Fruit fly (Drosophila melanogaster): Measurements from ENCODE around the gene NUCB1.

Gene NUCB1

DNA sequence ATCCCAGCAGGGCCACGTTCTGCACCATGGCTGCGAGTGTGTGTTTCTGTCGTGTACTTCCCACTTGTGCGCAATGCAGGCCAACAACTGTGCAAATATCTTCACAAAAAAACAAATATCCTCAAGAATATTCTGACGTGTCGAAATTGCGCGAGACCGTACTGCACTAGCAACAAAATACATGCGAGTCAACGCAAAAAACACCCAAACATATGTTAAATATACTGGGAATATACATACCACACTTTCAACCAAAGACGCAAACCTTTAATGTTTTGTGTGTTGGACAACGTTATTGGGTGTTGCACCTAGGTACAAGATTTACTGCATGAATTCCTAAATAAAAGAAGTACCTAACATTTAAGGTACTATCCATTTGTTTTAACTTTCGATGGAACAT, at the start of gene NUCB1:
NUCB1 (minus strand) TSS at position 173 of the 400 bp plus-strand sequence.
- TF ChIP-seq usp (GFP tag; optimal IDR thresholded peaks at IDR 0.05) (no peak), Dll (optimal IDR thresholded peaks at IDR 0.05) (no peak), EcR (GFP tag; optimal IDR thresholded peaks at IDR 0.05) (no peak), CG8478 (optimal IDR thresholded peaks at IDR 0.05) (no peak), psq (optimal IDR thresholded peaks at IDR 0.05) (no peak), pan (optimal IDR thresholded peaks at IDR 0.05) (no peak)

DNA sequence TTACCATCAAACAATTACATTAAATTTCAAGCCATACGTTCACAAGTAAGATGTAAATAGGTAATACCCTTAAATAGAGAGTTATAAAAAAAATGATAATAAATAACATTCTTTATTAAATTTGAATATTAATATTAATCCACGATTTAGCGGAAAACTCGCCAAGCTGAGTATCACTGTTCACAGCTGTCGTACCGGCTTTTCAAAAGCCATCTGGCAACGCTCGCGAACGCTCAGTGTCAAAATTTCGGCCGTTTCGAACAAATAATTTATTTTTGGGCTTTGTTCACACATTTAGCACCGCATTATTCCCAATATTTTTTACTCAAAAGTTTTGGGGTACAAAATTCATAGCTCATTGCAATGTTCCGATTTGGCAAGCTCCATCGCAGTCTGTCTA, 47.4 kb upstream of the NUCB1 start, which contains the start of gene TrpRS-m:
TrpRS-m (plus strand) TSS at position 211 of the 400 bp plus-strand sequence.
- TF ChIP-seq psq (optimal IDR thresholded peaks at IDR 0.05): no peak

DNA sequence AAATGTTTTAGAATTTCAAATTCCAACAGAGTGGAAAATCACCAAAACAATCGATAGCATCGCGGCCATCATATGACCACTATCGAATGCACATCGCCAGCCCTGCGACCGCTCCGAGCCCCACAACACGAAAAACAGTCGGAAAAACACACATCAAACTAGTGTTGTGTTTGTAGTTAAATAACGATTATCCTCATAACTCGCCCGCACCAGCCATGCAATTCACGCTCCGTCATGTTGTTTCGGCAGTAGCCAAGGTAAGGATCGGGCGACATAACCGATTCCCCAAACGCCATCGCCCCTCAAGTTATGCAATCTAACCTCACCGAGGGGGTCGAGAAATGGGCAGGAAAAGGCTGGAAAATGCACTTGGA, 44.9 kb upstream of the NUCB1 start:
- TF ChIP-seq psq (optimal IDR thresholded peaks at IDR 0.05) (no peak), pan (optimal IDR thresholded peaks at IDR 0.05) (no peak)

DNA sequence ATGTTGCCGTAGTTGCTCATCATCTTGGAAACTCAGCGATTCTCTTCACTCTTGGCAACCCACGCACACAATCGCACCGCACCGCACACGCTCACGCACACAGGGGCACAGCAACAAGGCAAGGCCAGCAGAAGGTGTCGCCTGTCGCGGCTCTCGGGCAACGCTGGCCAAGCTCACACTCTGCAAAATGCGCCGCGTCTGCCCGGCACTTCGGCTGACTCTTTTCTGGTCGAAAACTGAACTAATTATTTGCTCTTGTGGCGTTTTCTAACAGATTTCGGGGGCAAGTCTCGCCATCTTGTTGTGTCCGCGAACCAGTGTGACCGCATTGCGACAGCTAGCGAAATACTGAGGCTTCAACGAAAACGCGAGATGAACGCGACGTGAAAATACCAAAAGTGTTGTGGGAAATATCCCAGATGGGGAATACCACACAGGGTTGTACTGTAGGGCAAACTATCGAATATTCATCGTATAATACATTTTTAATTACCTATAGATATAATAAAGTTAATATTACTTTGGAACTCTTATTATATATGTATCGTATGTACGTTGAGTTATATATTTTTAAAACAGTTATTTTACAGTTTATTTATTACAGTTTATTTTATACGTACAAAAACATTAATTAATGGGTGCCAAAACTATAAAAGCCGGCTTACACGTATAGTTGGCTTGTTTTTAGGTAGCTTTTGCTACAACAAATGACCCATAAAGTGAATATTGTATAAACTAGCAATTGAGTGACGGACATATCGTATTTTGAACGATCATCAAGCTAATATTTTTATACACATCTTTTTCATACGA, 44.3 kb upstream of the NUCB1 start, which contains the start of the genes MED19 and CG7430:
MED19 (minus strand) TSS at position 333 of the 813 bp plus-strand sequence.
CG7430 (plus strand) TSS at position 748 of the 813 bp plus-strand sequence.
- TF ChIP-seq CG8478 (optimal IDR thresholded peaks at IDR 0.05) (no peak), psq (optimal IDR thresholded peaks at IDR 0.05) (no peak), Dll (optimal IDR thresholded peaks at IDR 0.05) (no peak), usp (GFP tag; optimal IDR thresholded peaks at IDR 0.05) (no peak), EcR (GFP tag; optimal IDR thresholded peaks at IDR 0.05) (no peak), pan (optimal IDR thresholded peaks at IDR 0.05) (no peak)

DNA sequence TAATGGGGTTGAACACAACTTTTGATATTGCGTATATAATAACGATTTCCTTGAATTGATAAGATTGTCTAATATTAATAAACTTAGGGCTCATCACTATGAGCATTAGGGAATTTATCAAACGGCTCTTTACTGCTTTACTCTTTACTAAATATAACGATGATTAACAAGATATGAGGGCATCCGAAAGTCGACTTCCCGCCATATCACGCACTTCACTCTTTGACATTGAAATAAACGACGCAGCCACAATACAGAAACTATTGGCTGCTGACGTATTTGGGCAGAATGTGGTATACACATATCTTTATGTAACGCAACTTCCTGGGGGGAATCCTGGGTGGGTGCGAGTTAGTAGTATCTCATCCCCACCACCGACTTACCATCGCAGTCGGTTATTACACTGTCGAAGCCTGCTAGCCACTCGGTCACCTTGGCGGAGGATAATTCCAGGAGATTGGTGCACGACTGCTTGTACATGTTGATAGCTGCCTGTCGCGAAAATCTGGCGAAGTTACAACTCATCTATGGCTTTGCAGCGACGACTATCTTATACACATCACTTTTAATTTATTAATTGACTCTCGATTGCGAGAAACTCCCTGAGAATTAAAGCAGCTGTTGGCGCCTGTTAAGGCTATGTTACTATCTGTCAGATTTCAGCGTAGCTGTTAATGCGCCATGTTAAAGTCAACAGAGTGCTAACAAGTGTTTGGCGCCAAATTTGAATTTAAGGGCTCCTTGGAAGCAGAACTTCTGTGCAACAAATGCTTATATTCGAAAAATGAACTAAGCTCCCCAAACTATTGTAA, 41.0 kb upstream of the NUCB1 start, which contains the start of gene CG5567:
CG5567 (minus strand) TSS at position 653 of the 812 bp plus-strand sequence.
- TF ChIP-seq usp (GFP tag; optimal IDR thresholded peaks at IDR 0.05): no peak
- no peak for TF ChIP-seq pan (optimal IDR thresholded peaks at IDR 0.05)
- TF ChIP-seq EcR (GFP tag; optimal IDR thresholded peaks at IDR 0.05): no peak

DNA sequence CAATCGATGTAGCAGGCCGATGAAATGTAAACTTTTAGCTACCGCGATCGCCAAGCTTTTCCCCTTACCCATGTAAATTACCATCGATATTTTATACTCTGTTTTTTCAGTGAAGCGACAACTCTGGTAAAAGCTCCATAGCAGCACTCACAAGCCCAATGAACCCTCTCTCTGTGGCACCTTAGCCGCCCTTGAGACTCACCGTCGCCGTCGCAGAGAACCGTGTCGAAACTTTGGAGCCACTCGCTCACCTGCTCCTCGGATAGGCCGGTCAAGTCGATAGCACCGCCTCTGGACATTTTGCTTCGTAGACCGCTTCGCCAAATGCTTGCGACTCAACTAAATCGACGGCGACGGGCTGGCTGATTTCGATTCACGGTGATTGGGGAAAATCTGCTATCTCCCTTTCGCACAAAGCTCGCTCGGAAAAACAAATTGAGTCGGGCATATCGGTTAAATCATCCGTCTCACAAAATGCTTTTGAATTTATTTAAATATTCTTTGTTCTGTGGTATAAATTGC, 39.1 kb upstream of the NUCB1 start, which contains the start of gene CG5577:
CG5577 (minus strand) TSS at position 343 of the 522 bp plus-strand sequence.
- TF ChIP-seq EcR (GFP tag; optimal IDR thresholded peaks at IDR 0.05) (no peak), Dll (optimal IDR thresholded peaks at IDR 0.05) (no peak), pan (optimal IDR thresholded peaks at IDR 0.05) (no peak), usp (GFP tag; optimal IDR thresholded peaks at IDR 0.05) (no peak), CG8478 (optimal IDR thresholded peaks at IDR 0.05) (no peak), psq (optimal IDR thresholded peaks at IDR 0.05) (no peak)

DNA sequence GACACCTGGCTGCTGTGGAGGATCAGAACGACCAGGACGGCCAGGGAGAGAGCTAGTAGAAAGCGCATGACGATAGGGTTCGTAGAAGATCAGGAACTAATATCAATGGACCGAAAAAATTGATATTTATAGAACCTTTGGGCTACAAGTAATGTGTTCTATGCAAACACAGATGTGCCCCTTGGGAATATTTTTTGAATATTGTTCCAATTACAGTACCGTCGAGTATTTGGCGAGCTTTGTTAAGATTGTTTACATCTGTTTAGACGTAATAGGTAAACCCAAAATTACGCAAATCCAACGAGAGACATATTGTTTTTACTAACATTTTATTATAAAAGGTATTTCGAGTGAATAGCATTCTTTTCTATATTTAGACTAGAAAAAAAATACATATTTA, 33.0 kb upstream of the NUCB1 start, which contains the start of gene CG32189:
CG32189 (minus strand) TSS at position 101 of the 400 bp plus-strand sequence.
- TF ChIP-seq CG8478 (optimal IDR thresholded peaks at IDR 0.05): no peak
- TF ChIP-seq EcR (GFP tag; optimal IDR thresholded peaks at IDR 0.05): no peak
- TF ChIP-seq pan (optimal IDR thresholded peaks at IDR 0.05): no peak
- TF ChIP-seq Dll (optimal IDR thresholded peaks at IDR 0.05): no peak
- TF ChIP-seq psq (optimal IDR thresholded peaks at IDR 0.05): no peak
- TF ChIP-seq usp (GFP tag; optimal IDR thresholded peaks at IDR 0.05): no peak

DNA sequence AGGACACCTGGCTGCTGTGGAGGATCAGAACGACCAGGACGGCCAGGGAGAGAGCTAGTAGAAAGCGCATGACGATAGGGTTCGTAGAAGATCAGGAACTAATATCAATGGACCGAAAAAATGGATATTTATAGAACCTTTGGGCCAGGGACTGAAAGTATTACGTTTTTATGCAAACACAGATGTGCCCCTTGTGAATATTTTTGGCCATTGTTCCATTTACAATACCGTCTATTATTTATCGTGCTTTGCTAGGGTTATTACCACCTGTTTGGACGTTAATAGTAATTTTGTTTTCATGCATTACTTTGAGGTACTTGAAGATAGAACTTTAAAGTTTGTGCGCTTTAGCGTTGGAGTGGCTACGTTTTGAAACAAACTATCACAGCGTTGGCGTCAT, 31.4 kb upstream of the NUCB1 start, which contains the start of gene CG32188:
CG32188 (minus strand) TSS at position 101 of the 400 bp plus-strand sequence.
- TF ChIP-seq pan (optimal IDR thresholded peaks at IDR 0.05) (no peak), Dll (optimal IDR thresholded peaks at IDR 0.05) (no peak), CG8478 (optimal IDR thresholded peaks at IDR 0.05) (no peak), psq (optimal IDR thresholded peaks at IDR 0.05) (no peak), usp (GFP tag; optimal IDR thresholded peaks at IDR 0.05) (no peak), EcR (GFP tag; optimal IDR thresholded peaks at IDR 0.05) (no peak)

DNA sequence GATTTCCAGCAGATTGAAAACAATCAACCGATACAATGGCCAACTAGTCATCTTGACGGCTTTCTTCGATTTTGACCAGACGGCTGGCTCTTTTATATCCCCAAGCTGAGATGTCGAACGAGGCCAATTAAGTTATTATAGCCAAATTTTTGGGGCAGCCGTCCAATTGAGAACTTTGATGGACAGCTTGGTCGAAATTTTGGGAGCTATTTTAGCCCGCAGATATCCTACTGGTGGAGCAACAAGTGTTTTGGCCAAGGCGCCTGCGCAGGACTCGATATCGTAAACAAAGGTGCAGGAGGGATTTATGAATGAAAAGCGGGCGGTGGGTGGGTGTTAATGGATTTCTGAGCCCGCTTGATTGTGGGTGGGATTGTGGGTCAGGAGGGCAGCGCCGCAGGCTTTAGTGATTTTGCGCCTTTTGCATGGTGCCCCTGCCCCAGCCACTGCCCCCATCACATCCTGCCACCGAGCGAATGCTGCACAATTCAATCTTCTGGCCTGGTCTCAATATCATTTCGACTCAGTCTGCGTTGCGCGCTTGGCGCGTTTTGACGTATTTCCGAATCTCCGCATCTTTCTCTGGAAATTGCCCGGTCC, 20.8 kb upstream of the NUCB1 start, which contains the start of the genes Ir75c and Grd:
Ir75c (minus strand) TSS at position 51 of the 600 bp plus-strand sequence.
Grd (plus strand) TSS at position 550 of the 600 bp plus-strand sequence.
- TF ChIP-seq psq (optimal IDR thresholded peaks at IDR 0.05): no peak

DNA sequence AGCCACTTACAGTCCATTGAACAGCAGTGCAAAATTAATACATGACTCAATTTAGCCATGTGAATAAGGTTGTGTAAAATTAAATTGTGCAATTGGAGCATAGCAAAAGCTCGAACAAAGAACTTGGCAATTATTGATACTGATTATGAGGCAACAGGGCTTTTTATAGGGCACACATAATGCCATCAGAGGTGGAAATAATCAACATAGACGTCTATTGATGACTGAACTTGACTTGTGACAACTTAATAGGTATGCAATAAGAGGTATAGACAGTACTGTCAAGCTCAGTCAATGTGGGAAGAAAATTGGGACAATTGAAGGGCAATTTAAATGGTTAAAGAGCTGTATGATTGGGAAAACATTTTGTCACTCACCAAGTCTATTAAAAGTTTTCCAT, 18.0 kb upstream of the NUCB1 start, which contains the start of gene Ir75b:
Ir75b (minus strand) TSS at position 101 of the 400 bp plus-strand sequence.
- no peak for TF ChIP-seq EcR (GFP tag; optimal IDR thresholded peaks at IDR 0.05)
- no peak for TF ChIP-seq CG8478 (optimal IDR thresholded peaks at IDR 0.05)

DNA sequence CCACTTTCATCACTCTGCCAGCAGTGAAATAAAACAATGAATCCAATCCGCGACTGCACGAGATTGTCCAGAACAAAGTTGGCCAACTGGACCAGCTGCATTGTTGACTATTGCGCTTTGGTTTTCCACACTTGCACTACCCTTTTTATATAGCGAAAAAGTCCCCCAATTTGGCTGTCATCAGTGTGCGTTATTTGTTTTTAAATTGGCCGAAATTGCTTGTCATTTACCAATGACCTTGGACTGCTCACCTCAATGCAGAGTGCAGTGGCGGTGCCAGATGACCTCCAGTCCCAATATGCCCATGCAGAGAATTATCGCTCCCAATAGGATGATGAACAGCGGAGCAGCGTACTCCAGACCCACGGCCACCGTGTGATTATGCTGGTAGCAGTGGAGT, 15.7 kb upstream of the NUCB1 start, which contains the start of gene Ir75a:
Ir75a (minus strand) TSS at position 101 of the 400 bp plus-strand sequence.
- TF ChIP-seq CG8478 (optimal IDR thresholded peaks at IDR 0.05) (no peak), EcR (GFP tag; optimal IDR thresholded peaks at IDR 0.05) (no peak)

DNA sequence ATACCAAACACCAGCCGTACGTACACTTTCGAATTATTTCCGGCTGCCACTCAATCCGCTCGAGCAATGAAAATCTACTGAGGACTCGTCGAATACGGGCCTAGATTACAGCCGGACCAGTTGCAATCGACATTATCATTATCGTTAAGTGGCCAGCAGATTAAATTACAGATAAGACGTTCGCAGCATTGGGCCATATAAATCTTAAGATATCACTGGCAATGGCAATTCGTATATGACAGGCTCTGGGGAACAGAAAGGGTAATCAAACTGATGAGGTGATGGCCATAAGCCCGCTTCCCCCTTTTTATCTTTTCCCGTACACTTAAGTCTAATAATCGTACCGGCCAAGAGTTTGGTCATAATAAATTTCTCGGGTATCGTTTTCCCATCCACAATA, 12.0 kb upstream of the NUCB1 start, which contains the start of gene Cln3:
Cln3 (minus strand) TSS at position 84 of the 400 bp plus-strand sequence.
- no peak for TF ChIP-seq Dll (optimal IDR thresholded peaks at IDR 0.05)
- TF ChIP-seq usp (GFP tag; optimal IDR thresholded peaks at IDR 0.05): no peak
- TF ChIP-seq psq (optimal IDR thresholded peaks at IDR 0.05): no peak
- TF ChIP-seq CG8478 (optimal IDR thresholded peaks at IDR 0.05): no peak
- no peak for TF ChIP-seq EcR (GFP tag; optimal IDR thresholded peaks at IDR 0.05)
- no peak for TF ChIP-seq pan (optimal IDR thresholded peaks at IDR 0.05)
